Worm (Caenorhabditis elegans) whole organism, mixed stage, embryonic: ENCODE measurements around the gene C33D9.3.

Source experiments
- blmp-1 ChIP-seq: fragments of 150-350 bp; optimal IDR thresholded peaks from 2 replicates; lab custom pipeline; 2014; ENCODE audit warnings: missing biosample characterization, missing genetic modification characterization
- lsy-2 ChIP-seq: fragments of 150-350 bp; optimal IDR thresholded peaks from 2 replicates; lab custom pipeline; 2014; ENCODE audit warnings: missing biosample characterization, missing genetic modification characterization
- mep-1 ChIP-seq: fragments of 150-350 bp; optimal IDR thresholded peaks from 2 replicates; lab custom pipeline; 2017; ENCODE audit warnings: missing biosample characterization, missing genetic modification reagents, missing genetic modification characterization, inconsistent platforms
- nhr-237 ChIP-seq: fragments of 150-350 bp; optimal IDR thresholded peaks from 2 replicates; lab custom pipeline; 2014; ENCODE audit warnings: missing biosample characterization, missing genetic modification characterization
- nhr-28 ChIP-seq: fragments of 150-350 bp; optimal IDR thresholded peaks from 2 replicates; lab custom pipeline; 2014; ENCODE audit warnings: missing biosample characterization, missing genetic modification characterization
- unc-62 ChIP-seq: fragments of 150-350 bp; optimal IDR thresholded peaks from 2 replicates; lab custom pipeline; 2014; ENCODE audit warnings: missing biosample characterization, missing genetic modification reagents, missing genetic modification characterization
- ztf-11 ChIP-seq: fragments of 150-350 bp; optimal IDR thresholded peaks from 2 replicates; lab custom pipeline; 2014; ENCODE audit warnings: missing biosample characterization, missing genetic modification characterization

- TF ChIP-seq unc-62 (GFP tag; lab: Kevin White, UChicago) (no peak), lsy-2 (tag; lab: Kevin White, UChicago) (no peak), ztf-11 (tag; lab: Kevin White, UChicago) (no peak), blmp-1 (tag; lab: Kevin White, UChicago) (no peak), mep-1 (tag; lab: Kevin White, UChicago) (no peak), nhr-28 (tag; lab: Kevin White, UChicago) (no peak), nhr-237 (no peak)
Measured at ce11 chrIV:8798255-8798654, 5.5 kb upstream of the C33D9.3 start, which contains the start of gene clec-182.
